Fruit fly (Drosophila melanogaster) whole organism, prepupa: Measurements from ENCODE around the gene APC4.

Experiments used
- CG1621 ChIP-seq: fragments of 200-800 bp; sonication (Bioruptor generic); optimal IDR thresholded peaks from 3 replicates; lab custom pipeline; 2018; ENCODE audit warnings: missing biosample characterization, mild to moderate bottlenecking, missing genetic modification characterization
- CG3032 ChIP-seq: fragments of 200-800 bp; optimal IDR thresholded peaks from 2 replicates; lab custom pipeline; 2019; ENCODE audit warnings: missing biosample characterization, mild to moderate bottlenecking, missing genetic modification characterization, moderate library complexity
- CG7368 ChIP-seq: fragments of 200-800 bp; sonication (Bioruptor generic); optimal IDR thresholded peaks from 3 replicates; lab custom pipeline; 2016; ENCODE audit warnings: missing biosample characterization, missing genetic modification characterization
- CG8319 ChIP-seq: fragments of 200-800 bp; sonication (Bioruptor generic); optimal IDR thresholded peaks from 3 replicates; lab custom pipeline; 2016; ENCODE audit warnings: missing biosample characterization, missing genetic modification characterization
- Gug ChIP-seq: fragments of 200-800 bp; sonication (Bioruptor generic); IDR thresholded peaks from 2 replicates; pipeline ENCODE4 v1.3.6; 2022; ENCODE audit warnings: missing biosample characterization, missing genetic modification characterization
- Smox ChIP-seq: fragments of 200-800 bp; sonication (Bioruptor generic); optimal IDR thresholded peaks from 3 replicates; lab custom pipeline; 2016; ENCODE audit warnings: missing biosample characterization, missing genetic modification characterization
- Sox15 ChIP-seq: fragments of 200-800 bp; sonication (Bioruptor generic); optimal IDR thresholded peaks from 3 replicates; lab custom pipeline; 2016; ENCODE audit warnings: missing biosample characterization, missing genetic modification characterization
- esn ChIP-seq: fragments of 200-800 bp; sonication (Bioruptor generic); optimal IDR thresholded peaks from 2 replicates; lab custom pipeline; 2016; ENCODE audit warnings: missing biosample characterization, mild to moderate bottlenecking, missing genetic modification characterization, moderate library complexity
- fd85E ChIP-seq: fragments of 200-800 bp; sonication (Bioruptor generic); optimal IDR thresholded peaks from 3 replicates; lab custom pipeline; 2016; ENCODE audit warnings: missing biosample characterization, missing genetic modification characterization
- pdm3 ChIP-seq: fragments of 200-800 bp; sonication (Bioruptor generic); optimal IDR thresholded peaks from 3 replicates; lab custom pipeline; 2016; ENCODE audit warnings: missing biosample characterization, missing genetic modification characterization
- ss ChIP-seq, 2 experiments: fragments of 200-800 bp; sonication (Bioruptor generic); optimal IDR thresholded peaks; 2 replicates in 1 of 2; 3 replicates in 1 of 2; lab custom pipeline; 2017 to 2018; ENCODE audit warnings: mild to moderate bottlenecking in 2 of 2, missing biosample characterization in 2 of 2, missing genetic modification characterization in 2 of 2, moderate library complexity in 1 of 2

- TF ChIP-seq pdm3 (GFP tag; lab: Kevin White, UChicago) (peak; percentile 42), ss (GFP tag; optimal IDR thresholded peaks at IDR 0.05; lab: Kevin White, UChicago) (peak in 1 of 2 experiments; percentile 34), Sox15 (GFP tag; lab: Kevin White, UChicago) (no peak), esn (peak; percentile 35), CG8319 (peak; percentile 26), CG1621 (tag; lab: Kevin White, UChicago) (no peak), CG7368 (peak; percentile 15), Gug (GFP tag; lab: Robert Waterston, UW) (peak; percentile 25; the same call in 1 of the 2 replicates), fd85E (GFP tag; lab: Kevin White, UChicago) (no peak), CG3032 (tag; lab: Kevin White, UChicago) (peak; percentile 1), Smox (GFP tag; lab: Kevin White, UChicago) (peak; percentile 17)
Measured at dm6 chrX:9061299-9061698, 21.4 kb upstream of the APC4 start.
